Worm (Caenorhabditis elegans) whole organism, young adult: ENCODE results near the gene W03A5.6.

Experiments used
- C06A6.2 ChIP-seq: fragments of 200-800 bp; sonication (Bioruptor generic); conservative IDR thresholded peaks from 2 replicates; pipeline ENCODE4 v1.3.6; 2022; ENCODE audit warnings: missing genetic modification characterization, missing compliant biosample characterization
- Y56A3A.18 ChIP-seq: fragments of 200-800 bp; sonication (Bioruptor generic); IDR thresholded peaks from 2 replicates; pipeline ENCODE4 v1.3.6; 2022; ENCODE audit warnings: missing genetic modification reagents, missing genetic modification characterization, missing compliant biosample characterization
- ZK185.1 ChIP-seq: sonication (generic microtip); optimal IDR thresholded peaks from 2 replicates; lab custom pipeline; 2016; ENCODE audit warnings: mild to moderate bottlenecking, missing genetic modification characterization, missing compliant biosample characterization; ENCODE audit not compliant: poor library complexity, severe bottlenecking
- attf-3 ChIP-seq: fragments of 200-800 bp; sonication (Bioruptor generic); conservative IDR thresholded peaks from 2 replicates; pipeline ENCODE4 v1.3.6; 2022; ENCODE audit warnings: missing genetic modification reagents, missing genetic modification characterization, missing compliant biosample characterization
- ceh-100 ChIP-seq: fragments of 200-800 bp; sonication (Bioruptor generic); IDR thresholded peaks from 2 replicates; pipeline ENCODE4 v1.3.6; 2022; ENCODE audit warnings: missing genetic modification reagents, missing genetic modification characterization, missing compliant biosample characterization
- chd-7 ChIP-seq: sonication (generic microtip); optimal IDR thresholded peaks from 2 replicates; lab custom pipeline; 2016; ENCODE audit warnings: mild to moderate bottlenecking, missing genetic modification characterization, moderate library complexity, missing compliant biosample characterization
- egl-18 ChIP-seq: fragments of 200-800 bp; sonication (Bioruptor generic); IDR thresholded peaks from 2 replicates; pipeline ENCODE4 v1.3.6; 2022; ENCODE audit warnings: missing genetic modification reagents, missing genetic modification characterization, missing compliant biosample characterization
- egrh-3 ChIP-seq: fragments of 200-800 bp; sonication (Bioruptor generic); IDR thresholded peaks from 2 replicates; pipeline ENCODE4 v1.3.6; 2022; ENCODE audit warnings: missing genetic modification reagents, missing genetic modification characterization, missing compliant biosample characterization
- fkh-3 ChIP-seq: sonication (generic microtip); optimal IDR thresholded peaks from 2 replicates; lab custom pipeline; 2016; ENCODE audit warnings: mild to moderate bottlenecking, missing genetic modification characterization, missing compliant biosample characterization
- hmg-1.2 ChIP-seq: fragments of 200-800 bp; sonication (Bioruptor generic); IDR thresholded peaks from 2 replicates; pipeline ENCODE4 v1.3.6; 2022; ENCODE audit warnings: missing genetic modification reagents, missing genetic modification characterization, missing compliant biosample characterization
- lin-40 ChIP-seq: sonication (generic microtip); optimal IDR thresholded peaks from 2 replicates; lab custom pipeline; 2016; ENCODE audit warnings: missing genetic modification characterization, mild to moderate bottlenecking, missing compliant biosample characterization, missing genotype, missing genetic modification reagents
- lir-1 ChIP-seq: fragments of 200-800 bp; sonication (Bioruptor generic); conservative IDR thresholded peaks from 2 replicates; pipeline ENCODE4 v1.3.6; 2022; ENCODE audit warnings: missing genetic modification reagents, missing genetic modification characterization, missing compliant biosample characterization
- lsl-1 ChIP-seq: fragments of 200-800 bp; sonication (Bioruptor generic); optimal IDR thresholded peaks from 2 replicates; lab custom pipeline; 2018; ENCODE audit warnings: mild to moderate bottlenecking, missing genetic modification characterization, moderate library complexity, missing compliant biosample characterization
- lsy-27 ChIP-seq: sonication (generic microtip); optimal IDR thresholded peaks from 2 replicates; lab custom pipeline; 2017; ENCODE audit warnings: missing genetic modification characterization, mild to moderate bottlenecking, missing compliant biosample characterization, antibody characterized with exemption, missing genotype, borderline replicate concordance; ENCODE audit not compliant: insufficient read depth
- madf-3 ChIP-seq: fragments of 200-800 bp; sonication (Bioruptor generic); IDR thresholded peaks from 2 replicates; pipeline ENCODE4 v1.3.6; 2022; ENCODE audit warnings: missing genetic modification reagents, missing genetic modification characterization, missing compliant biosample characterization
- mel-28 ChIP-seq: sonication (generic microtip); optimal IDR thresholded peaks from 2 replicates; lab custom pipeline; 2016; ENCODE audit warnings: borderline replicate concordance, mild to moderate bottlenecking, missing genetic modification characterization, missing compliant biosample characterization
- mxl-1 ChIP-seq: sonication (generic microtip); optimal IDR thresholded peaks from 2 replicates; lab custom pipeline; 2016; ENCODE audit warnings: missing genetic modification characterization, missing compliant biosample characterization
- nfya-2 ChIP-seq: fragments of 200-800 bp; sonication (Bioruptor generic); IDR thresholded peaks from 2 replicates; pipeline ENCODE4 v1.3.6; 2022; ENCODE audit warnings: missing genetic modification reagents, missing genetic modification characterization, missing compliant biosample characterization
- nhr-120 ChIP-seq: fragments of 200-800 bp; sonication (Bioruptor generic); IDR thresholded peaks from 2 replicates; pipeline ENCODE4 v1.3.6; 2022; ENCODE audit warnings: missing genetic modification characterization, missing compliant biosample characterization
- nhr-27 ChIP-seq: fragments of 200-800 bp; sonication (Bioruptor generic); optimal IDR thresholded peaks from 2 replicates; lab custom pipeline; 2018; ENCODE audit warnings: mild to moderate bottlenecking, missing genetic modification characterization, moderate library complexity, missing compliant biosample characterization
- nhr-80 ChIP-seq: sonication (generic microtip); optimal IDR thresholded peaks from 2 replicates; lab custom pipeline; 2016; ENCODE audit warnings: missing genetic modification characterization, missing compliant biosample characterization
- repo-1 ChIP-seq: sonication (generic microtip); optimal IDR thresholded peaks from 2 replicates; lab custom pipeline; 2017; ENCODE audit warnings: mild to moderate bottlenecking, missing genetic modification characterization, missing compliant biosample characterization
- rpc-1 ChIP-seq, 2 experiments: fragments of 150-350 bp in 1 of 2; sonication (generic microtip) in 1 of 2; optimal IDR thresholded peaks; 2 replicates each; lab custom pipeline; 2014 to 2018; ENCODE audit warnings: missing biosample characterization in 1 of 2, missing genetic modification characterization in 1 of 2, missing genetic modification reagents in 1 of 2, missing genotype in 1 of 2
- sea-2 ChIP-seq: fragments of 200-800 bp; sonication (Bioruptor generic); IDR thresholded peaks from 2 replicates; pipeline ENCODE4 v1.3.6; 2022; ENCODE audit warnings: missing genetic modification characterization, missing compliant biosample characterization
- snpc-3.4 ChIP-seq: sonication (generic microtip); optimal IDR thresholded peaks from 2 replicates; lab custom pipeline; 2017; ENCODE audit warnings: missing genetic modification characterization, mild to moderate bottlenecking, missing compliant biosample characterization, antibody characterized with exemption, moderate library complexity, missing genotype, missing genetic modification reagents
- snpc-4 ChIP-seq, 5 experiments: fragments of 150-350 bp in 1 of 5; sonication (generic microtip) in 4 of 5; optimal IDR thresholded peaks; 2 replicates each; lab custom pipeline; 2014 to 2018; ENCODE audit warnings: missing genetic modification characterization in 5 of 5, missing biosample characterization in 3 of 5, antibody characterized with exemption in 2 of 5, mild to moderate bottlenecking in 2 of 5, missing compliant biosample characterization in 2 of 5, missing genotype in 2 of 5, moderate library complexity in 2 of 5, missing genetic modification reagents in 1 of 5
- somi-1 ChIP-seq: fragments of 200-800 bp; sonication (Bioruptor generic); optimal IDR thresholded peaks from 2 replicates; lab custom pipeline; 2018; ENCODE audit warnings: mild to moderate bottlenecking, missing genetic modification characterization, missing compliant biosample characterization
- zfh-2 ChIP-seq: fragments of 200-800 bp; sonication (Bioruptor generic); conservative IDR thresholded peaks from 2 replicates; pipeline ENCODE4 v1.3.6; 2022; ENCODE audit warnings: missing genetic modification reagents, missing genetic modification characterization, missing compliant biosample characterization
- ztf-22 ChIP-seq: fragments of 200-800 bp; sonication (Bioruptor generic); optimal IDR thresholded peaks from 2 replicates; lab custom pipeline; 2018; ENCODE audit warnings: mild to moderate bottlenecking, missing genetic modification characterization, moderate library complexity, missing compliant biosample characterization
- ztf-28 ChIP-seq: fragments of 200-800 bp; sonication (Bioruptor generic); IDR thresholded peaks from 2 replicates; pipeline ENCODE4 v1.3.6; 2022; ENCODE audit warnings: missing genetic modification reagents, missing genetic modification characterization, missing compliant biosample characterization
- ztf-3 ChIP-seq: fragments of 200-800 bp; sonication (Bioruptor generic); optimal IDR thresholded peaks from 2 replicates; lab custom pipeline; 2018; ENCODE audit warnings: mild to moderate bottlenecking, missing genetic modification characterization, missing compliant biosample characterization

The W03A5.6 gene

ce11 chrIII:5404998-5405397 is 35.4 kb downstream of the W03A5.6 start:
- peak; percentile 53; the same call in 1 of the 2 replicates for TF ChIP-seq hmg-1.2 (GFP tag; lab: Robert Waterston, UW)
- no peak for TF ChIP-seq ztf-3

- TF ChIP-seq Y56A3A.18 (GFP tag; lab: Robert Waterston, UW) = no peak
- no peak for TF ChIP-seq rpc-1 (optimal IDR thresholded peaks at IDR 0.05; lab: Kevin White, UChicago)
- no peak for TF ChIP-seq rpc-1 (tag; optimal IDR thresholded peaks at IDR 0.05; lab: Kevin White, UChicago)
- no peak for TF ChIP-seq nhr-120 (GFP tag; lab: Robert Waterston, UW)
- no peak for TF ChIP-seq lsy-27 (tag; lab: Kevin White, UChicago)
- TF ChIP-seq madf-3 (GFP tag; lab: Robert Waterston, UW) = no peak
- no peak for TF ChIP-seq somi-1 (GFP tag; lab: Kevin White, UChicago)
- TF ChIP-seq fkh-3 (tag; lab: Kevin White, UChicago) = no peak
- TF ChIP-seq lsl-1 (GFP tag; lab: Kevin White, UChicago) = no peak
- TF ChIP-seq C06A6.2 (GFP tag; lab: Robert Waterston, UW) = no peak
- no peak for TF ChIP-seq nfya-2 (GFP tag; lab: Robert Waterston, UW)
- TF ChIP-seq lin-40 (tag; lab: Kevin White, UChicago) = no peak
- TF ChIP-seq lir-1 (GFP tag; lab: Robert Waterston, UW) = no peak
- no peak for TF ChIP-seq attf-3 (GFP tag; lab: Robert Waterston, UW)
Observed at ce11 chrIII:5402419-5402818, 38.0 kb downstream of the W03A5.6 start.

ce11 chrIII:5395746-5396145 is 44.7 kb downstream of the W03A5.6 start:
- no peak for TF ChIP-seq egl-18 (GFP tag; lab: Robert Waterston, UW)
- TF ChIP-seq sea-2 (GFP tag; lab: Robert Waterston, UW) = 0 out of 2 replicates have a peak, but pooled peaks have one; percentile 46
- no peak for TF ChIP-seq ceh-100 (GFP tag; lab: Robert Waterston, UW)
- TF ChIP-seq egrh-3 (GFP tag; lab: Robert Waterston, UW) = peak; percentile 64
- TF ChIP-seq zfh-2 (GFP tag; lab: Robert Waterston, UW) = peak; percentile 78

- TF ChIP-seq nfya-2 (GFP tag; lab: Robert Waterston, UW) (no peak), nhr-80 (tag; lab: Kevin White, UChicago) (no peak), nhr-27 (tag; lab: Kevin White, UChicago) (no peak), snpc-4 (GFP tag; optimal IDR thresholded peaks at IDR 0.05; lab: Kevin White, UChicago) (no peak), snpc-4 (tag; optimal IDR thresholded peaks at IDR 0.05; lab: Kevin White, UChicago) (no peak), lsl-1 (GFP tag; lab: Kevin White, UChicago) (no peak), snpc-3.4 (tag; lab: Kevin White, UChicago) (no peak), mel-28 (tag; lab: Kevin White, UChicago) (no peak), chd-7 (tag; lab: Kevin White, UChicago) (no peak), nhr-120 (GFP tag; lab: Robert Waterston, UW) (no peak), repo-1 (tag; lab: Kevin White, UChicago) (no peak), ztf-22 (no peak), mxl-1 (tag; lab: Kevin White, UChicago) (no peak), ztf-28 (GFP tag; lab: Robert Waterston, UW) (no peak), ZK185.1 (no peak)
- TF ChIP-seq, all 124 proteins: peak for 0
Observed at ce11 chrIII:5389365-5389764, 51.1 kb downstream of the W03A5.6 start.
